Worm (Caenorhabditis elegans) whole organism, young adult: ENCODE results near the gene C01G10.1.

Experiments used
- F49E8.2 ChIP-seq: sonication (generic microtip); optimal IDR thresholded peaks from 3 replicates; lab custom pipeline; 2017; ENCODE audit warnings: missing genetic modification characterization, mild to moderate bottlenecking, missing compliant biosample characterization, antibody characterized with exemption, moderate library complexity; ENCODE audit not compliant: insufficient read depth
- T07F8.4 ChIP-seq: sonication (generic microtip); optimal IDR thresholded peaks from 2 replicates; lab custom pipeline; 2016; ENCODE audit warnings: mild to moderate bottlenecking, missing genetic modification characterization, moderate library complexity, missing compliant biosample characterization
- T26A5.8 ChIP-seq: sonication (generic microtip); optimal IDR thresholded peaks from 2 replicates; lab custom pipeline; 2016; ENCODE audit warnings: missing genetic modification characterization, missing compliant biosample characterization
- cebp-2 ChIP-seq: fragments of 200-800 bp; sonication (Bioruptor generic); IDR thresholded peaks from 2 replicates; pipeline ENCODE4 v1.3.6; 2022; ENCODE audit warnings: missing genetic modification characterization, missing compliant biosample characterization
- ceh-40 ChIP-seq: fragments of 200-800 bp; sonication (Bioruptor generic); IDR thresholded peaks from 2 replicates; pipeline ENCODE4 v1.3.6; 2022; ENCODE audit warnings: missing genetic modification characterization, missing compliant biosample characterization
- lsy-27 ChIP-seq: sonication (generic microtip); optimal IDR thresholded peaks from 2 replicates; lab custom pipeline; 2017; ENCODE audit warnings: missing genetic modification characterization, mild to moderate bottlenecking, missing compliant biosample characterization, antibody characterized with exemption, missing genotype, borderline replicate concordance; ENCODE audit not compliant: insufficient read depth
- mcd-1 ChIP-seq: fragments of 200-800 bp; sonication (Bioruptor generic); IDR thresholded peaks from 2 replicates; pipeline ENCODE4 v1.3.6; 2022; ENCODE audit warnings: missing genetic modification reagents, missing genetic modification characterization, missing compliant biosample characterization
- ztf-22 ChIP-seq: fragments of 200-800 bp; sonication (Bioruptor generic); optimal IDR thresholded peaks from 2 replicates; lab custom pipeline; 2018; ENCODE audit warnings: mild to moderate bottlenecking, missing genetic modification characterization, moderate library complexity, missing compliant biosample characterization

- TF ChIP-seq lsy-27 (tag; lab: Kevin White, UChicago) (no peak), F49E8.2 (tag; lab: Kevin White, UChicago) (no peak), ceh-40 (GFP tag; lab: Robert Waterston, UW) (no peak), cebp-2 (GFP tag; lab: Robert Waterston, UW) (no peak), T26A5.8 (no peak), mcd-1 (GFP tag; lab: Robert Waterston, UW) (peak; percentile 42; the same call in 1 of the 2 replicates), ztf-22 (GFP tag; lab: Kevin White, UChicago) (no peak), T07F8.4 (no peak)
These were observed 34.3 kb upstream of the C01G10.1 start, which contains the start of gene C25D7.9 for ce11 chrV:15065068-15065744.
